Fruit fly (Drosophila melanogaster) whole organism, embryonic: ENCODE measurements around the gene hang.

Source experiments
- Ada2b ChIP-seq: fragments of 200-800 bp; sonication (Bioruptor generic); IDR thresholded peaks from 2 replicates; pipeline ENCODE4 v1.3.6; 2022; ENCODE audit warnings: missing biosample characterization, missing genetic modification characterization
- BEAF-32 ChIP-seq: fragments of 200-800 bp; sonication (Bioruptor generic); optimal IDR thresholded peaks from 3 replicates; lab custom pipeline; 2017; ENCODE audit warnings: missing biosample characterization, missing genetic modification characterization, mild to moderate bottlenecking, moderate library complexity, missing genetic modification reagents
- CG10209 ChIP-seq: fragments of 200-800 bp; sonication (Bioruptor generic); optimal IDR thresholded peaks from 3 replicates; lab custom pipeline; 2017; ENCODE audit warnings: missing biosample characterization, mild to moderate bottlenecking, missing genetic modification characterization, missing genetic modification reagents
- CG10267 ChIP-seq: fragments of 200-800 bp; sonication (Bioruptor generic); optimal IDR thresholded peaks from 2 replicates; lab custom pipeline; 2018; ENCODE audit warnings: missing biosample characterization, mild to moderate bottlenecking, missing genetic modification characterization, moderate library complexity
- CG10959 ChIP-seq: fragments of 200-800 bp; sonication (Bioruptor generic); IDR thresholded peaks from 2 replicates; pipeline ENCODE4 v1.3.6; 2022; ENCODE audit warnings: missing biosample characterization, missing genetic modification characterization
- CG11456 ChIP-seq: fragments of 200-800 bp; sonication (Bioruptor generic); IDR thresholded peaks from 3 replicates; pipeline ENCODE4 v1.3.6; 2022; ENCODE audit warnings: missing biosample characterization, missing genetic modification characterization
- CG11504 ChIP-seq: fragments of 200-800 bp; sonication (Bioruptor generic); optimal IDR thresholded peaks from 3 replicates; lab custom pipeline; 2019; ENCODE audit warnings: missing biosample characterization, mild to moderate bottlenecking, missing genetic modification characterization, moderate library complexity
- CG11696 ChIP-seq: fragments of 200-800 bp; sonication (Bioruptor generic); IDR thresholded peaks from 2 replicates; pipeline ENCODE4 v1.3.6; 2022; ENCODE audit warnings: missing biosample characterization, missing genetic modification characterization
- CG1233 ChIP-seq: fragments of 200-800 bp; sonication (Bioruptor generic); optimal IDR thresholded peaks from 4 replicates; lab custom pipeline; 2018; ENCODE audit warnings: missing biosample characterization, mild to moderate bottlenecking, missing genetic modification characterization
- CG14014 ChIP-seq: fragments of 200-800 bp; sonication (Bioruptor generic); IDR thresholded peaks from 2 replicates; pipeline ENCODE4 v1.3.6; 2022; ENCODE audit warnings: missing biosample characterization, missing genetic modification characterization
- CG14667 ChIP-seq: fragments of 200-800 bp; sonication (Bioruptor generic); IDR thresholded peaks from 2 replicates; pipeline ENCODE4 v1.3.6; 2022; ENCODE audit warnings: missing biosample characterization, missing genetic modification characterization
- CG14965 ChIP-seq: fragments of 200-800 bp; sonication (Bioruptor generic); optimal IDR thresholded peaks from 2 replicates; lab custom pipeline; 2016; ENCODE audit warnings: missing biosample characterization, missing genetic modification characterization, borderline replicate concordance
- CG1602 ChIP-seq: fragments of 200-800 bp; sonication (Bioruptor generic); optimal IDR thresholded peaks from 3 replicates; lab custom pipeline; 2016; ENCODE audit warnings: missing biosample characterization, missing genetic modification characterization
- CG16863 ChIP-seq: fragments of 200-800 bp; sonication (Bioruptor generic); optimal IDR thresholded peaks from 3 replicates; lab custom pipeline; 2016; ENCODE audit warnings: missing biosample characterization, missing genetic modification characterization
- CG2129 ChIP-seq: fragments of 200-800 bp; sonication (Bioruptor generic); IDR thresholded peaks from 2 replicates; pipeline ENCODE4 v1.3.6; 2022; ENCODE audit warnings: missing biosample characterization, missing genetic modification characterization; ENCODE audit not compliant: partially characterized antibody
- CG31365 ChIP-seq: fragments of 200-800 bp; sonication (Bioruptor generic); optimal IDR thresholded peaks from 2 replicates; lab custom pipeline; 2018; ENCODE audit warnings: missing biosample characterization, mild to moderate bottlenecking, missing genetic modification characterization
- CG3281 ChIP-seq: fragments of 200-800 bp; sonication (Bioruptor generic); optimal IDR thresholded peaks from 3 replicates; lab custom pipeline; 2017; ENCODE audit warnings: missing biosample characterization, mild to moderate bottlenecking, missing genetic modification characterization
- CG6654 ChIP-seq: fragments of 200-800 bp; sonication (Bioruptor generic); optimal IDR thresholded peaks from 2 replicates; lab custom pipeline; 2017; ENCODE audit warnings: missing biosample characterization, mild to moderate bottlenecking, missing genetic modification characterization
- CG7271 ChIP-seq: fragments of 200-800 bp; sonication (Bioruptor generic); optimal IDR thresholded peaks from 2 replicates; lab custom pipeline; 2018; ENCODE audit warnings: missing biosample characterization, mild to moderate bottlenecking, missing genetic modification characterization, moderate library complexity
- CG7963 ChIP-seq: fragments of 200-800 bp; sonication (Bioruptor generic); IDR thresholded peaks from 3 replicates; pipeline ENCODE4 v1.3.6; 2022; ENCODE audit warnings: missing biosample characterization, missing genetic modification characterization; ENCODE audit not compliant: partially characterized antibody
- Hr51 ChIP-seq, 2 experiments: fragments of 200-800 bp; sonication (Bioruptor generic); optimal IDR thresholded peaks; 2 replicates in 1 of 2; 3 replicates in 1 of 2; lab custom pipeline; 2016 to 2018; ENCODE audit warnings: missing biosample characterization in 2 of 2, missing genetic modification characterization in 2 of 2, mild to moderate bottlenecking in 1 of 2, moderate library complexity in 1 of 2
- Lhr ChIP-seq: fragments of 200-800 bp; sonication (Bioruptor generic); optimal IDR thresholded peaks from 3 replicates; lab custom pipeline; 2017; ENCODE audit warnings: mild to moderate bottlenecking, missing biosample characterization, missing genetic modification reagents, missing genetic modification characterization
- MBD-R2 ChIP-seq: fragments of 200-800 bp; sonication (Bioruptor generic); IDR thresholded peaks from 2 replicates; pipeline ENCODE4 v1.3.6; 2022; ENCODE audit warnings: missing biosample characterization, missing genetic modification characterization
- MTF-1 ChIP-seq: fragments of 200-800 bp; sonication (Bioruptor generic); optimal IDR thresholded peaks from 2 replicates; lab custom pipeline; 2018; ENCODE audit warnings: missing biosample characterization, mild to moderate bottlenecking, missing genetic modification characterization, borderline replicate concordance
- Mrtf ChIP-seq: fragments of 200-800 bp; sonication (Bioruptor generic); IDR thresholded peaks from 3 replicates; pipeline ENCODE4 v1.3.6; 2022; ENCODE audit warnings: missing biosample characterization, missing genetic modification characterization
- Poxn ChIP-seq: fragments of 200-800 bp; sonication (Bioruptor generic); IDR thresholded peaks from 2 replicates; pipeline ENCODE4 v1.3.6; 2022; ENCODE audit warnings: missing biosample characterization, missing genetic modification characterization
- Ptx1 ChIP-seq: fragments of 200-800 bp; sonication (Bioruptor generic); IDR thresholded peaks from 2 replicates; pipeline ENCODE4 v1.3.6; 2022; ENCODE audit warnings: missing biosample characterization, missing genetic modification characterization
- Spps ChIP-seq: fragments of 200-800 bp; sonication (Bioruptor generic); optimal IDR thresholded peaks from 2 replicates; lab custom pipeline; 2018; ENCODE audit warnings: missing biosample characterization, mild to moderate bottlenecking, missing genetic modification characterization
- Tbp ChIP-seq: fragments of >200 bp; optimal IDR thresholded peaks from 2 replicates; lab custom pipeline; 2018; ENCODE audit warnings: missing biosample characterization, missing genetic modification characterization
- al ChIP-seq: fragments of 200-800 bp; sonication (Bioruptor generic); IDR thresholded peaks from 2 replicates; pipeline ENCODE4 v1.3.6; 2022; ENCODE audit warnings: missing biosample characterization, missing genetic modification characterization
- bowl ChIP-seq: fragments of 200-800 bp; sonication (Bioruptor generic); IDR thresholded peaks from 2 replicates; pipeline ENCODE4 v1.3.6; 2022; ENCODE audit warnings: missing biosample characterization, missing genetic modification characterization
- cg ChIP-seq: fragments of 200-800 bp; sonication (Bioruptor generic); optimal IDR thresholded peaks from 3 replicates; lab custom pipeline; 2019; ENCODE audit warnings: missing biosample characterization, mild to moderate bottlenecking, missing genetic modification characterization, moderate library complexity
- chn ChIP-seq: fragments of 200-800 bp; sonication (Bioruptor generic); optimal IDR thresholded peaks from 2 replicates; lab custom pipeline; 2016; ENCODE audit warnings: missing biosample characterization, missing genetic modification characterization
- fd96Cb ChIP-seq: fragments of 200-800 bp; sonication (Bioruptor generic); optimal IDR thresholded peaks from 2 replicates; lab custom pipeline; 2018; ENCODE audit warnings: missing biosample characterization, mild to moderate bottlenecking, missing genetic modification characterization, moderate library complexity
- ftz-f1 ChIP-seq: fragments of 200-800 bp; sonication (Bioruptor generic); optimal IDR thresholded peaks from 2 replicates; lab custom pipeline; 2016; ENCODE audit warnings: missing biosample characterization, missing genetic modification characterization
- gro ChIP-seq: fragments of 200-800 bp; sonication (Bioruptor generic); optimal IDR thresholded peaks from 2 replicates; lab custom pipeline; 2016; ENCODE audit warnings: missing biosample characterization, missing genetic modification characterization
- inv ChIP-seq: fragments of 200-800 bp; sonication (Bioruptor generic); IDR thresholded peaks from 2 replicates; pipeline ENCODE4 v1.3.6; 2022; ENCODE audit warnings: missing biosample characterization, missing genetic modification characterization; ENCODE audit not compliant: partially characterized antibody
- klu ChIP-seq: fragments of 200-800 bp; sonication (Bioruptor generic); IDR thresholded peaks from 2 replicates; pipeline ENCODE4 v1.3.6; 2022; ENCODE audit warnings: missing biosample characterization, missing genetic modification characterization
- knrl ChIP-seq: fragments of 200-800 bp; sonication (Bioruptor generic); IDR thresholded peaks from 3 replicates; pipeline ENCODE4 v1.3.6; 2022; ENCODE audit warnings: missing biosample characterization, missing genetic modification characterization; ENCODE audit not compliant: partially characterized antibody
- odd ChIP-seq: fragments of 200-800 bp; sonication (Bioruptor generic); optimal IDR thresholded peaks from 2 replicates; lab custom pipeline; 2017; ENCODE audit warnings: missing biosample characterization, mild to moderate bottlenecking, missing genetic modification characterization
- ranshi ChIP-seq: fragments of 200-800 bp; sonication (Bioruptor generic); IDR thresholded peaks from 2 replicates; pipeline ENCODE4 v1.3.6; 2022; ENCODE audit warnings: missing biosample characterization, missing genetic modification characterization
- ro ChIP-seq: fragments of 200-800 bp; sonication (Bioruptor generic); IDR thresholded peaks from 2 replicates; pipeline ENCODE4 v1.3.6; 2022; ENCODE audit warnings: missing biosample characterization, missing genetic modification characterization
- schlank ChIP-seq: fragments of 200-800 bp; sonication (Bioruptor generic); optimal IDR thresholded peaks from 2 replicates; lab custom pipeline; 2018; ENCODE audit warnings: missing biosample characterization, mild to moderate bottlenecking, missing genetic modification characterization
- scrt ChIP-seq: fragments of 200-800 bp; sonication (Bioruptor generic); optimal IDR thresholded peaks from 2 replicates; lab custom pipeline; 2018; ENCODE audit warnings: missing biosample characterization, mild to moderate bottlenecking, missing genetic modification characterization, moderate library complexity
- sens-2 ChIP-seq: fragments of 200-800 bp; sonication (Bioruptor generic); IDR thresholded peaks from 2 replicates; pipeline ENCODE4 v1.3.6; 2022; ENCODE audit warnings: missing biosample characterization, missing genetic modification characterization
- sima ChIP-seq: fragments of 200-800 bp; sonication (Bioruptor generic); optimal IDR thresholded peaks from 2 replicates; lab custom pipeline; 2016; ENCODE audit warnings: missing biosample characterization, missing genetic modification characterization
- stc ChIP-seq: fragments of 200-800 bp; sonication (Bioruptor generic); IDR thresholded peaks from 2 replicates; pipeline ENCODE4 v1.3.6; 2022; ENCODE audit warnings: missing biosample characterization, missing genetic modification characterization
- tap ChIP-seq: fragments of 200-800 bp; optimal IDR thresholded peaks from 3 replicates; lab custom pipeline; 2019; ENCODE audit warnings: missing biosample characterization, mild to moderate bottlenecking, missing genetic modification characterization, moderate library complexity
- twi ChIP-seq: fragments of 200-800 bp; optimal IDR thresholded peaks from 2 replicates; lab custom pipeline; 2019; ENCODE audit warnings: missing biosample characterization, mild to moderate bottlenecking, missing genetic modification characterization, moderate library complexity
- usp ChIP-seq: fragments of >200 bp; optimal IDR thresholded peaks from 2 replicates; lab custom pipeline; 2017; ENCODE audit warnings: missing biosample characterization, missing genetic modification characterization
- vfl ChIP-seq: fragments of 200-800 bp; sonication (Bioruptor generic); optimal IDR thresholded peaks from 2 replicates; lab custom pipeline; 2016; ENCODE audit warnings: missing biosample characterization, missing genetic modification characterization

hang gene

DNA sequence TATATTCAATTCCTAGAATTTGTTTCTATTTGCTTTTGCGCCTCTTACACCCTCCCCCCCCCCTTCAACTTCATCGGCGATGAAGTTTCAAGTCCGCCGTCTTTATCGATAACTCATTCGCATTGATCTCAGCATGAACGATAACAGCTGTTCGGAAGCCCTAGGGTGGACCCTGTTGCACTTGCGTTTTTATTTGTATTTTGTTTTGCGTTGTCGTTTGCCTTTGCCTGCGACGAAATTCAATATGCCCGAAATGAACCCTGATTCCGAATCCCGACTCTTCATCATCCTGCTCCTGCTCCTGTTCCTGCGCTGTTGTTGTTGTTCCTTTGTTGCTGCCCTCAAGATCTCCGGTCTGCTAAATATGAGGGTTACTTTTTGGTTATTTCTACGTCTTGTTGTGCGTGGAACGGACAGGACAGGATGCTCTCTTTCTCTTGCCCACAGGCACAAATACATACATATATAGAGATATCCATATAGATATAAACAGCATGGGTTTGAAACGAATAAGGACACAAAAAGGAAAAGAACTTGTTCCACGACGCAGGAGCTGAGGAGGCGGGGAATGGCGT is 3.9 kb downstream of the hang start (continued):
- no peak for TF ChIP-seq CG14965 (GFP tag; lab: Kevin White, UChicago)
- no peak for TF ChIP-seq MTF-1 (GFP tag; lab: Kevin White, UChicago)
- no peak for TF ChIP-seq tap (tag; lab: Kevin White, UChicago)
- TF ChIP-seq ro, result no peak
- TF ChIP-seq CG10959 (GFP tag; lab: Robert Waterston, UW), result no peak
- TF ChIP-seq CG14014 (GFP tag; lab: Robert Waterston, UW), result no peak
- no peak for TF ChIP-seq CG11456 (GFP tag; lab: Robert Waterston, UW)
- no peak for TF ChIP-seq Spps (tag; lab: Kevin White, UChicago)
- TF ChIP-seq stc, result no peak
- TF ChIP-seq usp (GFP tag; lab: Kevin White, UChicago), result no peak
- no peak for TF ChIP-seq CG1602 (GFP tag; lab: Kevin White, UChicago)
- TF ChIP-seq CG14667, result no peak
- no peak for TF ChIP-seq CG11504 (tag; lab: Kevin White, UChicago)
- TF ChIP-seq Ada2b, result no peak
- no peak for TF ChIP-seq vfl (GFP tag; lab: Kevin White, UChicago)
- peak in 1 of 2 experiments; percentile 13 for TF ChIP-seq Hr51 (GFP tag; optimal IDR thresholded peaks at IDR 0.05; lab: Kevin White, UChicago)
- no peak for TF ChIP-seq ftz-f1
- no peak for TF ChIP-seq CG16863
- no peak for TF ChIP-seq fd96Cb
- no peak for TF ChIP-seq Tbp (GFP tag; lab: Kevin White, UChicago)
- no peak for TF ChIP-seq CG10267
- TF ChIP-seq sima, result no peak
- no peak for TF ChIP-seq CG11696 (GFP tag; lab: Robert Waterston, UW)
- TF ChIP-seq chn (GFP tag; lab: Kevin White, UChicago), result no peak
- TF ChIP-seq CG6654 (GFP tag; lab: Kevin White, UChicago), result no peak
- no peak for TF ChIP-seq gro (GFP tag; lab: Kevin White, UChicago)
- TF ChIP-seq Lhr, result no peak
- TF ChIP-seq BEAF-32 (GFP tag; lab: Kevin White, UChicago), result peak; percentile 9
- no peak for TF ChIP-seq twi (tag; lab: Kevin White, UChicago)
- no peak for TF ChIP-seq sens-2 (GFP tag; lab: Robert Waterston, UW)
- no peak for TF ChIP-seq schlank (tag; lab: Kevin White, UChicago)
- peak; percentile 8 for TF ChIP-seq cg (GFP tag; lab: Kevin White, UChicago)
- TF ChIP-seq CG7271 (tag; lab: Kevin White, UChicago), result no peak
- no peak for TF ChIP-seq CG7963 (GFP tag; lab: Robert Waterston, UW)
- no peak for TF ChIP-seq bowl
- TF ChIP-seq inv (GFP tag; lab: Robert Waterston, UW), result no peak
- no peak for TF ChIP-seq knrl
- peak; percentile 8 for TF ChIP-seq odd (GFP tag; lab: Kevin White, UChicago)
- no peak for TF ChIP-seq Poxn
- TF ChIP-seq Mrtf (GFP tag; lab: Robert Waterston, UW), result no peak
- no peak for TF ChIP-seq CG1233
- TF ChIP-seq MBD-R2, result 0 out of 2 replicates have a peak, but pooled peaks have one; percentile 18
- no peak for TF ChIP-seq Ptx1 (GFP tag; lab: Robert Waterston, UW)
- no peak for TF ChIP-seq CG3281 (GFP tag; lab: Kevin White, UChicago)
- no peak for TF ChIP-seq CG10209 (GFP tag; lab: Kevin White, UChicago)
- no peak for TF ChIP-seq CG2129 (GFP tag; lab: Robert Waterston, UW)
- peak; percentile 31 for TF ChIP-seq scrt (GFP tag; lab: Kevin White, UChicago)
- no peak for TF ChIP-seq CG31365 (tag; lab: Kevin White, UChicago)
- no peak for TF ChIP-seq klu (GFP tag; lab: Robert Waterston, UW)
- no peak for TF ChIP-seq ranshi (GFP tag; lab: Robert Waterston, UW)
- no peak for TF ChIP-seq al (GFP tag; lab: Robert Waterston, UW)
